Fruit fly (Drosophila melanogaster) Kc167 (cell line): Measurements from ENCODE around the gene Bx.

Experiments used
- Myc ChIP-seq: fragments of >200 bp; optimal IDR thresholded peaks from 2 replicates; lab custom pipeline; 2017; ENCODE audit warnings: missing external identifiers
- Sin3A ChIP-seq: fragments of >200 bp; optimal IDR thresholded peaks from 2 replicates; lab custom pipeline; 2018; ENCODE audit warnings: missing external identifiers
- h ChIP-seq: fragments of >200 bp; optimal IDR thresholded peaks from 3 replicates; lab custom pipeline; 2018; ENCODE audit warnings: missing external identifiers
- insv ChIP-seq: fragments of >200 bp; optimal IDR thresholded peaks from 3 replicates; lab custom pipeline; 2018; ENCODE audit warnings: missing external identifiers
- psq ChIP-seq: fragments of >200 bp; optimal IDR thresholded peaks from 2 replicates; lab custom pipeline; 2017; ENCODE audit warnings: missing external identifiers
- ttk ChIP-seq: sonication (Bioruptor generic); optimal IDR thresholded peaks from 2 replicates; lab custom pipeline; 2017; ENCODE audit warnings: missing external identifiers

The Bx gene

dm6 chrX:18504948-18505597 is 10.2 kb upstream of the Bx start, which contains the start of gene Wnt5:
Wnt5 (minus strand) TSS chrX:18505405.
- TF ChIP-seq psq (lab: Kevin White, UChicago) (no peak), h (lab: Kevin White, UChicago) (no peak), Sin3A (lab: Kevin White, UChicago) (no peak), insv (lab: Kevin White, UChicago) (no peak), ttk (no peak), Myc (lab: Kevin White, UChicago) (no peak)

dm6 chrX:18506639-18507528 is 8.3 kb upstream of the Bx start:
- no peak for TF ChIP-seq h (lab: Kevin White, UChicago)
- TF ChIP-seq Sin3A (lab: Kevin White, UChicago): no peak
- TF ChIP-seq insv (lab: Kevin White, UChicago): no peak
- TF ChIP-seq Myc (lab: Kevin White, UChicago): no peak
- no peak for TF ChIP-seq psq (lab: Kevin White, UChicago)
- no peak for TF ChIP-seq ttk

- no peak for TF ChIP-seq Sin3A (lab: Kevin White, UChicago)
- TF ChIP-seq insv (lab: Kevin White, UChicago): no peak
- no peak for TF ChIP-seq h (lab: Kevin White, UChicago)
- TF ChIP-seq psq (lab: Kevin White, UChicago): no peak
- no peak for TF ChIP-seq Myc (lab: Kevin White, UChicago)
- no peak for TF ChIP-seq ttk
Observed at dm6 chrX:18508565-18508964, 6.7 kb upstream of the Bx start.

DNA sequence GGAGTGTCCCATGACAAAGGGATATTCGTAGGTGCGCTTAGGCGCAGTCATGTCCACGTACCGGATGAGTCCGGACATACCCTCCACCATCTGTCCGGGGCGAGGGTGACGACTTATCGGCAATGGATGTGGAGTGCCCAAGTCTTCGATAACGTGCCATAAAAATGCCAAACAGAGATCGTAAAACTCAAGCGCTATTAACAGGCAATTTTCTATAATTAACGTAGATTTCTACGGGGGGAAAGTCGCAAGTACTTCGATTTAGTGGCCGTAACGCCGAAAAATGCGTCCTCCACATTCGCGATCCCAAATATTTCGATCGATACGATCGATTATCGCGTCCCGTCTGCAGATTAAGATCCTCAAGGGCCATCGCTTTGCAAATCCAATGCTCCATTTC is 5.8 kb upstream of the Bx start:
- TF ChIP-seq insv (lab: Kevin White, UChicago): no peak
- TF ChIP-seq Sin3A (lab: Kevin White, UChicago): no peak

DNA sequence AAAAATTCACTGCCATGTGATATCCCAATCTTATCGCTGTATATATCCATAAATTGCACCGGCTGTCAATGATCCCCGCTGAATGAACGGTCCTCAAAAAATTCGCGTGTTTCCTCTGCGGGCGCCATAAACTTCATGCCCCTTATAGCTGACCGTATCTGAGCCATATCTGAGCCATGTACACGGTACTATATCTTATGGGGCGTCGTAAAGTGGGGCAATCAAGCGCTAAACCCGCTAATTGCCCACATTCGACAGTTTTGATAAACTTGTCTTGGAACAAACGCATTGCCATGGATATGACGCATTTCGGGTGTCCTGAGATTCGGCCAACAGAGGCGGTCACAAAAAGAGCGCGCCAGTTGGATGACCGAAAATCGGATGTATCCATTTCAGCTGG is 4.3 kb upstream of the Bx start:
- no peak for TF ChIP-seq h (lab: Kevin White, UChicago)
- no peak for TF ChIP-seq Myc (lab: Kevin White, UChicago)
- TF ChIP-seq Sin3A (lab: Kevin White, UChicago): no peak
- no peak for TF ChIP-seq ttk
- TF ChIP-seq insv (lab: Kevin White, UChicago): no peak
- no peak for TF ChIP-seq psq (lab: Kevin White, UChicago)

dm6 chrX:18512271-18512679 is 3.0 kb upstream of the Bx start, which contains the start of gene Ggt-1:
Ggt-1 (minus strand) TSS chrX:18512521.
- TF ChIP-seq insv (lab: Kevin White, UChicago): no peak

DNA sequence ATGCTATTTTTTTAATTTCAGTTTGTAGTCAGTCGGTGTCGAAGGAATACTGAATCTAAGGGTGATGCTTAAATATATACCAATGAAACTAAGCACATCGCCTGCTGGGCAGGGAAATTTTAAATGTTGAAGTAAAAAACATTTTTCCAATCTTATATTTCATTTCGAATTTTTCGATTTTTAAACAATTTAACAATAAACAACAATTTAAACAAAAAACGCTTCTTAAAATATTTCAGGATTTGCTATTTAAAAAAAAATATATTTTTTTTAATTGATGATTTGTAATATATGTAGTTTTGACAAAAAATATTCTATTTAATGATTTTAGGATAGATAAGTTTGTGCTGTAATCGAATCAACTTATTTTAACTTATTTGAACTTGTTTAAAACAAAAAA is 461 bp upstream of the Bx start, which contains the start of gene CG6470:
Gene CG6470, minus strand, starts transcription at position 101 of the 400 bp plus-strand sequence.
- TF ChIP-seq insv (lab: Kevin White, UChicago): no peak
- no peak for TF ChIP-seq h (lab: Kevin White, UChicago)
- no peak for TF ChIP-seq Sin3A (lab: Kevin White, UChicago)
- no peak for TF ChIP-seq psq (lab: Kevin White, UChicago)
- no peak for TF ChIP-seq ttk
- TF ChIP-seq Myc (lab: Kevin White, UChicago): no peak

- no peak for TF ChIP-seq psq (lab: Kevin White, UChicago)
- TF ChIP-seq h (lab: Kevin White, UChicago): no peak
- TF ChIP-seq Myc (lab: Kevin White, UChicago): no peak
- no peak for TF ChIP-seq ttk
- no peak for TF ChIP-seq Sin3A (lab: Kevin White, UChicago)
- no peak for TF ChIP-seq insv (lab: Kevin White, UChicago)
Observed at dm6 chrX:18515988-18516541, 837 bp downstream of the Bx start.

DNA sequence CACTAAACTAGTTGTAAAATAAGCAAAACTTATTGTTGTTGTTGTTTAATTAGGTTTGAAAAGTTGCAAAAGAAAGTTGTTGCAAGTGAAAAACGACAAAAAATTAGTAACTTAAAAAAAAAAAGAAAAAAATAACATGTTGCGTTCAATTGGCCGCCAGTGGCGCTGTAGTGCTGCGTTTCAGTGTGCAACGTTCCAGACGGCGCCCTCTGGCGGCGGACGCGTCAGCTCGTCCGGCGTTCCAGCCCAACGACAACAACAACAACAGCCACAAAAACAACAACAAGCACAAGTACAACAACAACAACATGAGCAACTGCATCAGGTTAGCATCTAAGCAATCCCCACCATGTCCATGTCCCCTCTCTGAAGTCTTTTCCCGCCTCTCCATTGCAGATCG is 2.2 kb downstream of the Bx start:
- TF ChIP-seq insv (lab: Kevin White, UChicago) (no peak), ttk (no peak), h (lab: Kevin White, UChicago) (no peak), psq (lab: Kevin White, UChicago) (no peak), Myc (lab: Kevin White, UChicago) (no peak), Sin3A (lab: Kevin White, UChicago) (no peak)

dm6 chrX:18520360-18520759 is 5.1 kb downstream of the Bx start:
- TF ChIP-seq Myc (lab: Kevin White, UChicago): no peak
- no peak for TF ChIP-seq ttk
- no peak for TF ChIP-seq insv (lab: Kevin White, UChicago)
- TF ChIP-seq psq (lab: Kevin White, UChicago): no peak
- no peak for TF ChIP-seq h (lab: Kevin White, UChicago)
- no peak for TF ChIP-seq Sin3A (lab: Kevin White, UChicago)

dm6 chrX:18522395-18523104 is 7.3 kb downstream of the Bx start, which contains the start of gene CG6481:
CG6481 (minus strand) TSS chrX:18522445.
- no peak for TF ChIP-seq h (lab: Kevin White, UChicago)
- TF ChIP-seq Sin3A (lab: Kevin White, UChicago): no peak
- TF ChIP-seq insv (lab: Kevin White, UChicago): no peak
- no peak for TF ChIP-seq Myc (lab: Kevin White, UChicago)
